Fruit fly (Drosophila melanogaster): Measurements from ENCODE around the gene Piezo.

dm6 chr2L:8133772-8134386 is 29.0 kb upstream of the Piezo start:
- no peak for TF ChIP-seq Abd-B (GFP tag; optimal IDR thresholded peaks at IDR 0.05)
- TF ChIP-seq Sp1 (GFP tag; optimal IDR thresholded peaks at IDR 0.05) = no peak
- TF ChIP-seq lola (GFP tag; optimal IDR thresholded peaks at IDR 0.05) = no peak
- TF ChIP-seq OdsH (GFP tag; optimal IDR thresholded peaks at IDR 0.05) = no peak
- TF ChIP-seq brk (GFP tag; optimal IDR thresholded peaks at IDR 0.05) = no peak
- TF ChIP-seq CG32264 (GFP tag; optimal IDR thresholded peaks at IDR 0.05) = no peak
- no peak for TF ChIP-seq pan (optimal IDR thresholded peaks at IDR 0.05)
- no peak for TF ChIP-seq Myc (optimal IDR thresholded peaks at IDR 0.05)
- TF ChIP-seq Hnf4 (GFP tag; optimal IDR thresholded peaks at IDR 0.05) = no peak
- no peak for TF ChIP-seq usp (GFP tag; optimal IDR thresholded peaks at IDR 0.05)
- TF ChIP-seq HLH106 (tag; optimal IDR thresholded peaks at IDR 0.05) = no peak
- TF ChIP-seq jim (GFP tag; optimal IDR thresholded peaks at IDR 0.05) = no peak
- TF ChIP-seq h (GFP tag; optimal IDR thresholded peaks at IDR 0.05) = no peak
